Worm (Caenorhabditis elegans) whole organism, L4 larva: Measurements from ENCODE around the gene M117.1.

Experiments
- T20F7.1 ChIP-seq: fragments of 200-800 bp; sonication (Bioruptor generic); optimal IDR thresholded peaks from 2 replicates; lab custom pipeline; 2018; ENCODE audit warnings: mild to moderate bottlenecking, missing genetic modification characterization, missing compliant biosample characterization
- T26A8.4 ChIP-seq: fragments of 200-800 bp; sonication (Bioruptor generic); IDR thresholded peaks from 2 replicates; pipeline ENCODE4 v1.3.6; 2022; ENCODE audit warnings: missing genetic modification characterization, missing compliant biosample characterization
- Y105C5A.15 ChIP-seq: fragments of 200-800 bp; sonication (Bioruptor generic); IDR thresholded peaks from 2 replicates; pipeline ENCODE4 v1.3.6; 2022; ENCODE audit warnings: missing genetic modification characterization, missing compliant biosample characterization
- Y5F2A.4 ChIP-seq: fragments of 200-800 bp; sonication (Bioruptor generic); optimal IDR thresholded peaks from 2 replicates; lab custom pipeline; 2018; ENCODE audit warnings: mild to moderate bottlenecking, missing genetic modification characterization, missing compliant biosample characterization
- Y75B8A.6 ChIP-seq: fragments of 200-800 bp; sonication (Bioruptor generic); IDR thresholded peaks from 2 replicates; pipeline ENCODE4 v1.3.6; 2022; ENCODE audit warnings: missing genetic modification reagents, missing genetic modification characterization, missing compliant biosample characterization
- aha-1 ChIP-seq: fragments of 150-350 bp; peaks from one replicate; lab custom pipeline; 2014; ENCODE audit warnings: missing biosample characterization, missing genetic modification characterization
- ceh-28 ChIP-seq: fragments of 150-350 bp; optimal IDR thresholded peaks from 2 replicates; lab custom pipeline; 2014; ENCODE audit warnings: missing biosample characterization, missing genetic modification reagents, missing genetic modification characterization
- ctbp-1 ChIP-seq: fragments of 200-800 bp; sonication (Bioruptor generic); IDR thresholded peaks from 2 replicates; pipeline ENCODE4 v1.3.6; 2022; ENCODE audit warnings: missing genetic modification reagents, missing genetic modification characterization, missing compliant biosample characterization
- daf-16 ChIP-seq, 3 experiments: sonication (generic microtip); optimal IDR thresholded peaks; 2 replicates each; lab custom pipeline; 2016 to 2017; ENCODE audit warnings: missing genetic modification characterization in 3 of 3, missing genetic modification reagents in 3 of 3, mild to moderate bottlenecking in 2 of 3, missing compliant biosample characterization in 2 of 3, missing biosample characterization in 1 of 3, moderate library complexity in 1 of 3
- dmd-8 ChIP-seq: fragments of 200-800 bp; sonication (Bioruptor generic); IDR thresholded peaks from 2 replicates; pipeline ENCODE4 v1.3.6; 2022; ENCODE audit warnings: missing genetic modification characterization, missing compliant biosample characterization
- dpl-1 ChIP-seq: fragments of 150-350 bp; optimal IDR thresholded peaks from 2 replicates; lab custom pipeline; 2014; ENCODE audit warnings: missing biosample characterization, missing genetic modification reagents, missing genetic modification characterization
- duxl-1 ChIP-seq: sonication (generic microtip); optimal IDR thresholded peaks from 2 replicates; lab custom pipeline; 2016; ENCODE audit warnings: mild to moderate bottlenecking, missing genetic modification characterization, moderate library complexity, missing compliant biosample characterization; ENCODE audit not compliant: poor library complexity
- dve-1 ChIP-seq: sonication (generic microtip); optimal IDR thresholded peaks from 2 replicates; lab custom pipeline; 2017; ENCODE audit warnings: antibody characterized with exemption, mild to moderate bottlenecking, missing genetic modification characterization, missing compliant biosample characterization; ENCODE audit not compliant: insufficient read depth
- gei-8 ChIP-seq: fragments of 200-800 bp; sonication (Bioruptor generic); optimal IDR thresholded peaks from 2 replicates; lab custom pipeline; 2018; ENCODE audit warnings: mild to moderate bottlenecking, missing genetic modification characterization, missing compliant biosample characterization
- hif-1 ChIP-seq, 2 experiments: sonication (generic microtip); optimal IDR thresholded peaks; 2 replicates each; lab custom pipeline; 2016 to 2017; ENCODE audit warnings: missing compliant biosample characterization in 2 of 2, missing genetic modification characterization in 2 of 2, missing genetic modification reagents in 2 of 2, missing genotype in 2 of 2, mild to moderate bottlenecking in 1 of 2
- mdt-29 ChIP-seq: fragments of 200-800 bp; sonication (Bioruptor generic); IDR thresholded peaks from 2 replicates; pipeline ENCODE4 v1.3.6; 2022; ENCODE audit warnings: missing genetic modification reagents, missing genetic modification characterization, missing compliant biosample characterization
- mep-1 ChIP-seq: fragments of 150-350 bp; sonication (generic microtip); optimal IDR thresholded peaks from 3 replicates; lab custom pipeline; 2014; ENCODE audit warnings: missing biosample characterization, missing genetic modification characterization
- nhr-102 ChIP-seq: sonication (generic microtip); optimal IDR thresholded peaks from 2 replicates; lab custom pipeline; 2016; ENCODE audit warnings: mild to moderate bottlenecking, missing genetic modification characterization, moderate library complexity, missing compliant biosample characterization
- nhr-28 ChIP-seq: fragments of 150-350 bp; optimal IDR thresholded peaks from 2 replicates; lab custom pipeline; 2014; ENCODE audit warnings: missing biosample characterization, missing genetic modification characterization
- nhr-48 ChIP-seq: sonication (generic microtip); optimal IDR thresholded peaks from 2 replicates; lab custom pipeline; 2016; ENCODE audit warnings: mild to moderate bottlenecking, missing genetic modification characterization, missing compliant biosample characterization
- nhr-6 ChIP-seq: fragments of 150-350 bp; optimal IDR thresholded peaks from 2 replicates; lab custom pipeline; 2014; ENCODE audit warnings: missing biosample characterization, missing genetic modification characterization
- nhr-77 ChIP-seq: fragments of 150-350 bp; optimal IDR thresholded peaks from 2 replicates; lab custom pipeline; 2014; ENCODE audit warnings: missing biosample characterization, missing genetic modification characterization
- pqm-1 ChIP-seq: sonication (generic microtip); optimal IDR thresholded peaks from 2 replicates; lab custom pipeline; 2017; ENCODE audit warnings: missing biosample characterization, missing genetic modification characterization
- saeg-2 ChIP-seq: fragments of 200-800 bp; sonication (Bioruptor generic); IDR thresholded peaks from 2 replicates; pipeline ENCODE4 v1.3.6; 2022; ENCODE audit warnings: missing genetic modification reagents, missing genetic modification characterization, missing compliant biosample characterization
- skn-1 ChIP-seq: fragments of 150-350 bp; optimal IDR thresholded peaks from 2 replicates; lab custom pipeline; 2014; ENCODE audit warnings: missing biosample characterization, missing genetic modification characterization
- snpc-1.2 ChIP-seq: fragments of 200-800 bp; sonication (Bioruptor generic); IDR thresholded peaks from 2 replicates; pipeline ENCODE4 v1.3.6; 2022; ENCODE audit warnings: missing genetic modification reagents, missing genetic modification characterization, missing compliant biosample characterization
- unc-62 ChIP-seq, 3 experiments: fragments of 150-350 bp in 1 of 3; sonication (generic microtip); optimal IDR thresholded peaks in 2 of 3; peaks in 1 of 3; 1 replicate in 1 of 3; 2 replicates in 2 of 3; lab custom pipeline; 2014 to 2017; ENCODE audit warnings: missing biosample characterization in 3 of 3, missing genetic modification characterization in 3 of 3, missing genetic modification reagents in 3 of 3, missing genotype in 1 of 3
- vab-7 ChIP-seq: fragments of 200-800 bp; sonication (Bioruptor generic); IDR thresholded peaks from 2 replicates; pipeline ENCODE4 v1.3.6; 2022; ENCODE audit warnings: missing genetic modification reagents, missing genetic modification characterization, missing compliant biosample characterization
- ztf-11 ChIP-seq: fragments of 150-350 bp; optimal IDR thresholded peaks from 2 replicates; lab custom pipeline; 2014; ENCODE audit warnings: missing biosample characterization, missing genetic modification characterization

Gene M117.1

ce11 chrIV:11772119-11772518 is 41.9 kb upstream of the M117.1 start:
- no peak for TF ChIP-seq mep-1 (tag; lab: Kevin White, UChicago)
- no peak for TF ChIP-seq dpl-1 (GFP tag; lab: Kevin White, UChicago)
- TF ChIP-seq saeg-2 (GFP tag; lab: Robert Waterston, UW): no peak
- no peak for TF ChIP-seq ceh-28 (tag; lab: Kevin White, UChicago)

ce11 chrIV:11773692-11774225 is 40.3 kb upstream of the M117.1 start, which contains the start of gene lips-5:
lips-5 (minus strand) TSS chrIV:11773742.
- no peak for TF ChIP-seq nhr-48 (tag; lab: Kevin White, UChicago)
- no peak for TF ChIP-seq nhr-102 (tag; lab: Kevin White, UChicago)
- peak; percentile 47 for TF ChIP-seq nhr-28
- TF ChIP-seq nhr-77 (tag; lab: Kevin White, UChicago): peak; percentile 11
- TF ChIP-seq pqm-1 (tag; lab: Kevin White, UChicago): peak; percentile 66
- TF ChIP-seq daf-16 (GFP tag; optimal IDR thresholded peaks at IDR 0.05; lab: Kevin White, UChicago): no peak
- peak; percentile 70 for TF ChIP-seq daf-16 (tag; optimal IDR thresholded peaks at IDR 0.05; lab: Kevin White, UChicago)

- TF ChIP-seq dve-1 (no peak), ctbp-1 (GFP tag; lab: Robert Waterston, UW) (no peak), dmd-8 (no peak), aha-1 (tag; lab: Kevin White, UChicago) (peak; percentile 98), mdt-29 (GFP tag; lab: Robert Waterston, UW) (no peak), duxl-1 (tag; lab: Kevin White, UChicago) (no peak)
Measured at ce11 chrIV:11776968-11777467, 37.0 kb upstream of the M117.1 start.

ce11 chrIV:11779028-11779427 is 35.0 kb upstream of the M117.1 start, which contains the start of gene lpr-2:
lpr-2 (plus strand) TSS chrIV:11779216.
- TF ChIP-seq dve-1 (no peak), unc-62 (GFP tag; optimal IDR thresholded peaks at IDR 0.05 in 1 of 2; lab: Kevin White, UChicago) (no peak), unc-62 (tag; optimal IDR thresholded peaks at IDR 0.05; lab: Kevin White, UChicago) (no peak), gei-8 (no peak), snpc-1.2 (GFP tag; lab: Robert Waterston, UW) (no peak), skn-1 (no peak), ztf-11 (tag; lab: Kevin White, UChicago) (no peak), Y75B8A.6 (no peak), vab-7 (GFP tag; lab: Robert Waterston, UW) (no peak), Y5F2A.4 (GFP tag; lab: Kevin White, UChicago) (no peak), T20F7.1 (no peak)

ce11 chrIV:11782846-11783245 is 31.2 kb upstream of the M117.1 start:
- TF ChIP-seq nhr-6 (tag; lab: Kevin White, UChicago): no peak
- no peak for TF ChIP-seq mdt-29 (GFP tag; lab: Robert Waterston, UW)
- TF ChIP-seq daf-16 (GFP tag; optimal IDR thresholded peaks at IDR 0.05; lab: Kevin White, UChicago): no peak
- no peak for TF ChIP-seq daf-16 (tag; optimal IDR thresholded peaks at IDR 0.05; lab: Kevin White, UChicago)
- TF ChIP-seq T26A8.4 (GFP tag; lab: Robert Waterston, UW): no peak
- no peak for TF ChIP-seq ztf-11 (tag; lab: Kevin White, UChicago)
- no peak for TF ChIP-seq duxl-1 (tag; lab: Kevin White, UChicago)
- TF ChIP-seq Y105C5A.15 (GFP tag; lab: Robert Waterston, UW): no peak
- no peak for TF ChIP-seq hif-1 (tag; optimal IDR thresholded peaks at IDR 0.05; lab: Kevin White, UChicago)
- TF ChIP-seq mep-1 (tag; lab: Kevin White, UChicago): no peak
